Fruit fly (Drosophila melanogaster): ENCODE measurements around the gene dgt1.

The dgt1 gene

dm6 chr3R:29857228-29857627 lies at the start of gene dgt1:
dgt1 (minus strand) TSS chr3R:29857491.
- TF ChIP-seq ovo (GFP tag; optimal IDR thresholded peaks at IDR 0.05) (no peak), CG11617 (GFP tag; optimal IDR thresholded peaks at IDR 0.05) (no peak), tj (GFP tag; optimal IDR thresholded peaks at IDR 0.05) (no peak), pad (GFP tag; optimal IDR thresholded peaks at IDR 0.05) (no peak), CG14711 (tag; optimal IDR thresholded peaks at IDR 0.05) (no peak), Mnt (GFP tag; optimal IDR thresholded peaks at IDR 0.05) (peak; percentile 42), bab1 (GFP tag; optimal IDR thresholded peaks at IDR 0.05) (peak; percentile 22), Clk (GFP tag; optimal IDR thresholded peaks at IDR 0.05) (no peak)

dm6 chr3R:29905164-29905563 lies 47.9 kb upstream of the dgt1 start, which contains the start of gene CG15515:
CG15515 (plus strand) TSS chr3R:29905464.
- TF ChIP-seq Crg-1 (GFP tag; optimal IDR thresholded peaks at IDR 0.05) (no peak), CG7101 (tag; optimal IDR thresholded peaks at IDR 0.05) (no peak), CG1620 (GFP tag; optimal IDR thresholded peaks at IDR 0.05) (no peak), cic (GFP tag; optimal IDR thresholded peaks at IDR 0.05) (no peak), CG5204 (GFP tag; optimal IDR thresholded peaks at IDR 0.05) (no peak), tj (GFP tag; optimal IDR thresholded peaks at IDR 0.05) (no peak), CG7045 (GFP tag; optimal IDR thresholded peaks at IDR 0.05) (no peak), CG14711 (tag; optimal IDR thresholded peaks at IDR 0.05) (no peak), Hr96 (GFP tag; optimal IDR thresholded peaks at IDR 0.05) (no peak), Mnt (GFP tag; optimal IDR thresholded peaks at IDR 0.05) (no peak), kay (GFP tag; ENCODE audit: borderline replicate concordance) (no peak), pad (GFP tag; optimal IDR thresholded peaks at IDR 0.05) (no peak), ovo (GFP tag; optimal IDR thresholded peaks at IDR 0.05) (no peak), CG12768 (GFP tag; optimal IDR thresholded peaks at IDR 0.05) (no peak), Clk (GFP tag; optimal IDR thresholded peaks at IDR 0.05) (no peak), bab1 (GFP tag; optimal IDR thresholded peaks at IDR 0.05) (no peak), toe (GFP tag; optimal IDR thresholded peaks at IDR 0.05) (no peak)

dm6 chr3R:29903775-29904356 lies 46.6 kb upstream of the dgt1 start, which contains the start of gene CG15517:
CG15517 (minus strand) TSS chr3R:29903825.
- TF ChIP-seq bab1 (GFP tag; optimal IDR thresholded peaks at IDR 0.05) (peak; percentile 30), pad (GFP tag; optimal IDR thresholded peaks at IDR 0.05) (no peak)

- TF ChIP-seq CG7045 (GFP tag; optimal IDR thresholded peaks at IDR 0.05): no peak
- TF ChIP-seq Hr96 (GFP tag; optimal IDR thresholded peaks at IDR 0.05): no peak
- no peak for TF ChIP-seq cic (GFP tag; optimal IDR thresholded peaks at IDR 0.05)
- TF ChIP-seq CG12768 (GFP tag; optimal IDR thresholded peaks at IDR 0.05): no peak
- TF ChIP-seq CG7101 (tag; optimal IDR thresholded peaks at IDR 0.05): no peak
- TF ChIP-seq pad (GFP tag; optimal IDR thresholded peaks at IDR 0.05): no peak
- TF ChIP-seq kay (GFP tag; ENCODE audit: borderline replicate concordance): no peak
- no peak for TF ChIP-seq tj (GFP tag; optimal IDR thresholded peaks at IDR 0.05)
- TF ChIP-seq toe (GFP tag; optimal IDR thresholded peaks at IDR 0.05): no peak
- TF ChIP-seq ovo (GFP tag; optimal IDR thresholded peaks at IDR 0.05): no peak
- no peak for TF ChIP-seq CG1620 (GFP tag; optimal IDR thresholded peaks at IDR 0.05)
- TF ChIP-seq Clk (GFP tag; optimal IDR thresholded peaks at IDR 0.05): no peak
- TF ChIP-seq CG11617 (GFP tag; optimal IDR thresholded peaks at IDR 0.05): no peak
These were observed 42.3 kb upstream of the dgt1 start for dm6 chr3R:29899635-29900034.

dm6 chr3R:29898588-29898987 lies 41.3 kb upstream of the dgt1 start:
- no peak for TF ChIP-seq CG14711 (tag; optimal IDR thresholded peaks at IDR 0.05)
- TF ChIP-seq pad (GFP tag; optimal IDR thresholded peaks at IDR 0.05): no peak
- TF ChIP-seq CG7045 (GFP tag; optimal IDR thresholded peaks at IDR 0.05): no peak
- TF ChIP-seq toe (GFP tag; optimal IDR thresholded peaks at IDR 0.05): no peak
- TF ChIP-seq CG1620 (GFP tag; optimal IDR thresholded peaks at IDR 0.05): no peak
- no peak for TF ChIP-seq CG7101 (tag; optimal IDR thresholded peaks at IDR 0.05)
- no peak for TF ChIP-seq CG11617 (GFP tag; optimal IDR thresholded peaks at IDR 0.05)
- TF ChIP-seq cnc (optimal IDR thresholded peaks at IDR 0.05): no peak
- no peak for TF ChIP-seq Clk (GFP tag; optimal IDR thresholded peaks at IDR 0.05)

- TF ChIP-seq tj (GFP tag; optimal IDR thresholded peaks at IDR 0.05) (no peak), CG7101 (tag; optimal IDR thresholded peaks at IDR 0.05) (no peak), CG11617 (GFP tag; optimal IDR thresholded peaks at IDR 0.05) (no peak), Clk (GFP tag; optimal IDR thresholded peaks at IDR 0.05) (no peak), kay (GFP tag; ENCODE audit: borderline replicate concordance) (no peak), CG7045 (GFP tag; optimal IDR thresholded peaks at IDR 0.05) (no peak), toe (GFP tag; optimal IDR thresholded peaks at IDR 0.05) (peak; percentile 3), CG12768 (GFP tag; optimal IDR thresholded peaks at IDR 0.05) (no peak), CG5204 (GFP tag; optimal IDR thresholded peaks at IDR 0.05) (peak; percentile 16), Mnt (GFP tag; optimal IDR thresholded peaks at IDR 0.05) (no peak), CG1620 (GFP tag; optimal IDR thresholded peaks at IDR 0.05) (no peak), CG14711 (tag; optimal IDR thresholded peaks at IDR 0.05) (peak; percentile 13), cnc (optimal IDR thresholded peaks at IDR 0.05) (no peak), Hr96 (GFP tag; optimal IDR thresholded peaks at IDR 0.05) (no peak), CG33017 (tag; optimal IDR thresholded peaks at IDR 0.05) (peak; percentile 2), pad (GFP tag; optimal IDR thresholded peaks at IDR 0.05) (no peak), cic (GFP tag; optimal IDR thresholded peaks at IDR 0.05) (no peak), bab1 (GFP tag; optimal IDR thresholded peaks at IDR 0.05) (no peak), ovo (GFP tag; optimal IDR thresholded peaks at IDR 0.05) (no peak)
These were observed 37.1 kb upstream of the dgt1 start for dm6 chr3R:29894393-29894792.

dm6 chr3R:29893030-29893429 lies 35.7 kb upstream of the dgt1 start:
- no peak for TF ChIP-seq Crg-1 (GFP tag; optimal IDR thresholded peaks at IDR 0.05)
- TF ChIP-seq pad (GFP tag; optimal IDR thresholded peaks at IDR 0.05): no peak
- no peak for TF ChIP-seq CG14711 (tag; optimal IDR thresholded peaks at IDR 0.05)
- no peak for TF ChIP-seq CG12768 (GFP tag; optimal IDR thresholded peaks at IDR 0.05)
- TF ChIP-seq CG7101 (tag; optimal IDR thresholded peaks at IDR 0.05): no peak
- no peak for TF ChIP-seq CG33017 (tag; optimal IDR thresholded peaks at IDR 0.05)

All from whole organism, adult.